Worm (Caenorhabditis elegans): ENCODE data around the gene T24H10.1.

Gene T24H10.1

DNA sequence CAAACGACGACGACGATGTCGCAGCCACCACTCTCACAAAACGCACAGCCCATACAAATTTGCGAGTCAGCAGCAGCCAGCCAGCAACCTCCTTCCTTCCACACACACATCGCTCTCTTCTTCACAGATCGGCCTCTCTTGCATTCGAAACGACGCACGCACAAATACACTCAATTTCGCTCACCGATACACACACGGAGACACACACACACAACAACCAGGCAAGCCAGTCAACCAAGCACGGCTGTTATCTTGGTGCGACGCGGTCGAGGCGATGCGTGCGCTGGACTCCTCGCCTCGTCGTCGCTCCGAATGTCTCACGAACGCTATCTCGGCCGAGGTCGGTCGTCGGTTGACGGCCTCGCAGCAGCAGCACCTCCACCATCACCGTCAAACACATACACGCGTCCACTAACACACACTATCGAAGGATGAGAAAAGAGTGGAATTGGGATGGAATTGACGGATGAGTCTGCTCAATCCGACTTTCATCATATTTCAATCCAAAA lies 38.8 kb upstream of the T24H10.1 start (continued):
- TF ChIP-seq ekl-4 (GFP tag; IDR thresholded peaks at IDR 0.05) (0 out of 2 replicates have a peak, but pooled peaks have one; percentile 43), Y67H2A.10 (GFP tag; conservative IDR thresholded peaks at IDR 0.05) (no peak), lag-1 (GFP tag; IDR thresholded peaks at IDR 0.05) (no peak), somi-1 (GFP tag; optimal IDR thresholded peaks at IDR 0.05) (peak; percentile 75), lin-35 (GFP tag; optimal IDR thresholded peaks at IDR 0.05) (peak in 1 of 3 experiments; percentile 24), snpc-1.3 (tag; optimal IDR thresholded peaks at IDR 0.05; ENCODE audit: insufficient read depth) (no peak), snpc-3.4 (tag; optimal IDR thresholded peaks at IDR 0.05) (no peak), nfya-1 (tag; optimal IDR thresholded peaks at IDR 0.05; ENCODE audit: borderline replicate concordance, insufficient read depth) (no peak), F10E7.11 (tag; optimal IDR thresholded peaks at IDR 0.05) (peak; percentile 27), B0336.3 (GFP tag; IDR thresholded peaks at IDR 0.05) (peak; percentile 83)

DNA sequence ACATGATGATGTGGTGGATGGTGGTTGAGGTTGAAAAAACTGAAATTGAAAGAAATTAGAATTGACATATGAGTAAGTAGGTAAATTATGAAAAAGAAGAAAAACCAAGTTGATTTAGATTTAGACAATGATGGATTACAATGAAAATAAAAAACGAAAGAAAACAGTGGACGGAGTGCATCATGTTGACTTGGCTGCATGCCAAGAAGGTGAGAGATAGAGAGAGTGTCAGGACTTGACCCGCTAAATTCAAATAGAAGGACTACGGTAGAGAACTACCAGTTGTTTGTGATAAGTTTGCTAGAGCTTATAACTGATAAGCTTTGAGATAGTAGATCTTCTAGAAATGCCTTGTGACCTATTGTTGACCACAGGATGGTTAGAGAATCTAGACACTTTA lies 38.1 kb upstream of the T24H10.1 start, which contains the start of gene T24B8.3:
TSS of gene T24B8.3 (minus strand) at position 39 of the 400 bp plus-strand sequence.
- no peak for TF ChIP-seq ztf-22 (GFP tag; optimal IDR thresholded peaks at IDR 0.05)
- TF ChIP-seq nhr-120 (GFP tag; IDR thresholded peaks at IDR 0.05) = no peak
- no peak for TF ChIP-seq madf-8 (GFP tag; conservative IDR thresholded peaks at IDR 0.05)
- no peak for TF ChIP-seq akir-1 (GFP tag; optimal IDR thresholded peaks at IDR 0.05)
- TF ChIP-seq ceh-100 (GFP tag; IDR thresholded peaks at IDR 0.05) = no peak
- no peak for TF ChIP-seq fkh-3 (tag; optimal IDR thresholded peaks at IDR 0.05)
- TF ChIP-seq nhr-80 (tag; optimal IDR thresholded peaks at IDR 0.05) = no peak
- TF ChIP-seq nfya-2 (GFP tag; IDR thresholded peaks at IDR 0.05) = no peak
- TF ChIP-seq repo-1 (tag; optimal IDR thresholded peaks at IDR 0.05) = no peak
- no peak for TF ChIP-seq K11D2.4 (GFP tag; IDR thresholded peaks at IDR 0.05)
- no peak for TF ChIP-seq sptf-2 (GFP tag; optimal IDR thresholded peaks at IDR 0.05)
- no peak for TF ChIP-seq ztf-26 (tag; optimal IDR thresholded peaks at IDR 0.05)
- TF ChIP-seq ztf-6 (GFP tag; IDR thresholded peaks at IDR 0.05) = no peak
- TF ChIP-seq chd-7 (tag; optimal IDR thresholded peaks at IDR 0.05) = no peak
- no peak for TF ChIP-seq bed-2 (GFP tag; IDR thresholded peaks at IDR 0.05)

DNA sequence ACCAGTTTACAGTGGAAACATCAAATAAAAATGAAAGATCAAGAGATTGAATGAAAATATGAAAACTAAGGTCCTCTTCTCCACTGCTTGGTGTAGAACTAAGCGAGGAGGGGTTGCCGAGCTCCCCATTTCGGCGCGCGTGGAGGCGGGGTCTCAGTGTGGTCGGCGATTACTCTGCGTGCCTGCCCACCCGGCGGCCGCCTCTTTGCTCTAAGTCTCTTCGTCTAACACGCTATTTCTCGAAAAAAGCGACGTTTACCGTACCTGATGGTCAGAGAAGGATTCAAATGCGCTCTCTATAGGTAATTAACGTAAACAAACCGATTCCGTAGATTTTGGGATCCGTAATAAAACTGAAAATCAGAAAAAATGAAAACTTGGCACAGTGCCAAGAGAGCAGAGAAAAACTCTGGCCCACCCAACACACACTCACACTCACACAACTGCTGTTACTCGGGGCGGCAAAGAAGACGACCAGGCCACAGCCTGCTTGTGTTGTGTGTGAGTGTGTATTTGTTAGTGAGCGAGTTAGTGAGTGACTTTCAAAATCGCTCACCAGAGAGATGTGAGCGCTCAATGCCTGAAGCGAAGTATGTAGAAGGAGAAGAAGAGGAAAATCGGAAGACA lies 37.5 kb upstream of the T24H10.1 start:
- TF ChIP-seq nhr-90 (tag; optimal IDR thresholded peaks at IDR 0.05) (peak; percentile 56), K11D2.4 (GFP tag; IDR thresholded peaks at IDR 0.05) (no peak), rcor-1 (GFP tag; IDR thresholded peaks at IDR 0.05) (peak; percentile 31; the same call in 1 of the 2 replicates), egrh-3 (GFP tag; IDR thresholded peaks at IDR 0.05) (peak; percentile 56; the same call in 1 of the 2 replicates), madf-10 (tag; optimal IDR thresholded peaks at IDR 0.05) (peak; percentile 90), lin-26 (GFP tag; IDR thresholded peaks at IDR 0.05) (peak; percentile 71; the same call in 1 of the 2 replicates), snpc-4 (GFP tag; optimal IDR thresholded peaks at IDR 0.05) (no peak), snpc-4 (tag; optimal IDR thresholded peaks at IDR 0.05) (peak; percentile 5 to 55 (median 36)), B0336.3 (GFP tag; IDR thresholded peaks at IDR 0.05) (peak; percentile 48; the same call in 1 of the 2 replicates), F33H1.4 (GFP tag; IDR thresholded peaks at IDR 0.05) (0 out of 2 replicates have a peak, but pooled peaks have one; percentile 18), T07F8.4 (tag; optimal IDR thresholded peaks at IDR 0.05) (no peak), attf-5 (GFP tag; optimal IDR thresholded peaks at IDR 0.05) (peak; percentile 76), K12H6.12 (tag; optimal IDR thresholded peaks at IDR 0.05) (peak; percentile 75), ceh-27 (GFP tag; optimal IDR thresholded peaks at IDR 0.05) (peak; percentile 64), dox-1 (GFP tag; IDR thresholded peaks at IDR 0.05) (peak; percentile 50), hmg-1.2 (GFP tag; IDR thresholded peaks at IDR 0.05) (peak; percentile 81), akir-1 (GFP tag; optimal IDR thresholded peaks at IDR 0.05) (no peak), madf-3 (GFP tag; IDR thresholded peaks at IDR 0.05) (no peak), Y53F4B.3 (GFP tag; IDR thresholded peaks at IDR 0.05) (no peak), ztf-18 (tag; optimal IDR thresholded peaks at IDR 0.05) (peak; percentile 33), tlf-1 (GFP tag; optimal IDR thresholded peaks at IDR 0.05) (peak; percentile 6), F37B4.10 (GFP tag; IDR thresholded peaks at IDR 0.05) (0 out of 2 replicates have a peak, but pooled peaks have one; percentile 57)

Measured in whole organism, young adult.